Fruit fly (Drosophila melanogaster): Measurements from ENCODE around the gene CG2211.

CG2211 gene

DNA sequence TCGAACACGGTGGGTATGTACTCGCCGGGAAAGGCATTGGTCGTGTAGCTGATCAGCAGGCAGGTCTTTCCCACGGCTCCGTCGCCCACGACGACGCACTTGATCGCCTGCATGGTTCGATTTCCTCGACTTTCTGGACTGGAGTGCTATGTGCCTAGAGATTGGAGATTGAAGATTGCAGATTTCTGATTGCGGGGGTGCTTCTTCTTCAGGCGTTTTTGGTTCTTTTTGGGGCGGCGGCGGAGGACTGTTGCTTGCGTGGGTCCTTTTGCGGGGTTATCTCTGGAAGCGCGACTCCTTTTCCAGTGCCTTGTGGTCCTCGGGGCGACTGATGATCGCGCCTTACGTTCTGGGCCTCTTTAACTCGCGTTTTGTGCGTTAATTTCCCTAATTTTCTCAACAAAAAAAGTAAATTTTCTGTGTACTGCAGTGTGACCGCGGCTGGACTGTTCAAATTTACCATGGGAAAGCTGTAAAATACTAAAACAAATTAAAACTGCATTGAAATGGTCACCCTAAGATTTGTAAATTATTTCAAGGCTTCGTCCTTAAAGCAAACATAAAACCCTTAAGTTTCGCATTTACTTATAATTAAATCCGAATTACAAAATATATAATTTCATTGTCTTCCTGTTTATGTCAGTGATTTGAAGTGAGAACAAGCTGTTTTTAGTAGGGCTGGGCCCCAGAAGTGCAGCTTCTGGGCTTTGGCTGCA, 32.8 kb downstream of the CG2211 start, which contains the start of the genes Rac1 and Acat2 (continued):
- TF ChIP-seq Sox102F (GFP tag; optimal IDR thresholded peaks at IDR 0.05) (no peak), Nf-YC (tag; optimal IDR thresholded peaks at IDR 0.05) (peak; percentile 43), lilli (GFP tag; optimal IDR thresholded peaks at IDR 0.05) (peak; percentile 11), Sry-δ (GFP tag; optimal IDR thresholded peaks at IDR 0.05) (peak; percentile 41), NC2β (GFP tag; optimal IDR thresholded peaks at IDR 0.05) (peak; percentile 5), chif (GFP tag; optimal IDR thresholded peaks at IDR 0.05) (peak in 1 of 2 experiments; percentile 12), CG4617 (GFP tag; optimal IDR thresholded peaks at IDR 0.05; ENCODE audit: borderline replicate concordance) (peak; percentile 78), CG11093 (GFP tag; IDR thresholded peaks at IDR 0.05) (no peak), CG12299 (tag; optimal IDR thresholded peaks at IDR 0.05) (no peak), Dp (GFP tag; optimal IDR thresholded peaks at IDR 0.05) (peak; percentile 76), CG30020 (tag; optimal IDR thresholded peaks at IDR 0.05) (peak; percentile 79), crp (GFP tag; optimal IDR thresholded peaks at IDR 0.05) (peak in 1 of 2 experiments; percentile 23), HmgZ (tag; optimal IDR thresholded peaks at IDR 0.05) (peak; percentile 17), sug (tag; optimal IDR thresholded peaks at IDR 0.05) (peak; percentile 37), CG12659 (GFP tag; optimal IDR thresholded peaks at IDR 0.05) (peak; percentile 72), unpg (GFP tag; optimal IDR thresholded peaks at IDR 0.05) (no peak), CG1603 (tag; optimal IDR thresholded peaks at IDR 0.05) (peak; percentile 40), CG7928 (GFP tag; optimal IDR thresholded peaks at IDR 0.05) (peak; percentile 64), Med (GFP tag) (peak; percentile 62), Dip3 (GFP tag; optimal IDR thresholded peaks at IDR 0.05) (peak; percentile 11), trem (tag; optimal IDR thresholded peaks at IDR 0.05) (peak; percentile 71), nmo (GFP tag; optimal IDR thresholded peaks at IDR 0.05) (peak; percentile 74), YL-1 (GFP tag; optimal IDR thresholded peaks at IDR 0.05) (peak; percentile 90), CG33557 (GFP tag; optimal IDR thresholded peaks at IDR 0.05) (peak; percentile 25), CG15601 (tag; optimal IDR thresholded peaks at IDR 0.05) (peak; percentile 17), CG17361 (GFP tag; IDR thresholded peaks at IDR 0.05) (peak; percentile 57; the same call in 2 of the 3 replicates), Abd-B (GFP tag; optimal IDR thresholded peaks at IDR 0.05) (peak; percentile 56), CG17802 (tag; optimal IDR thresholded peaks at IDR 0.05) (peak; percentile 33), CG8924 (tag; optimal IDR thresholded peaks at IDR 0.05) (peak; percentile 31), CG10267 (tag; optimal IDR thresholded peaks at IDR 0.05) (peak; percentile 50), Myb (GFP tag; optimal IDR thresholded peaks at IDR 0.05) (peak; percentile 47), lola (GFP tag; optimal IDR thresholded peaks at IDR 0.05) (peak in 1 of 3 experiments; percentile 9), ssp (GFP tag; IDR thresholded peaks at IDR 0.05) (peak; percentile 93), Oaz (GFP tag; IDR thresholded peaks at IDR 0.05) (no peak)

- TF ChIP-seq Oli (tag; optimal IDR thresholded peaks at IDR 0.05) (peak; percentile 83), az2 (GFP tag; optimal IDR thresholded peaks at IDR 0.05) (peak; percentile 75), CG16813 (GFP tag; IDR thresholded peaks at IDR 0.05; ENCODE audit: partially characterized antibody) (no peak), CG3847 (GFP tag; IDR thresholded peaks at IDR 0.05) (peak; percentile 68), CG18011 (GFP tag; optimal IDR thresholded peaks at IDR 0.05) (peak; percentile 28), inv (GFP tag; IDR thresholded peaks at IDR 0.05; ENCODE audit: partially characterized antibody) (no peak), BEAF-32 (GFP tag; optimal IDR thresholded peaks at IDR 0.05) (no peak), CTCF (GFP tag; optimal IDR thresholded peaks at IDR 0.05) (peak; percentile 39), Taf1 (GFP tag; IDR thresholded peaks at IDR 0.05) (peak; percentile 39; the same call in 1 of the 2 replicates), Ptx1 (GFP tag; IDR thresholded peaks at IDR 0.05) (peak; percentile 80), CG32772 (GFP tag; IDR thresholded peaks at IDR 0.05) (peak; percentile 71), CG9609 (GFP tag; optimal IDR thresholded peaks at IDR 0.05) (peak; percentile 8), h (optimal IDR thresholded peaks at IDR 0.05) (no peak), CG43689 (GFP tag; IDR thresholded peaks at IDR 0.05) (peak; percentile 38; the same call in 1 of the 2 replicates), CG2120 (GFP tag; optimal IDR thresholded peaks at IDR 0.05) (peak; percentile 75), CG12299 (tag; optimal IDR thresholded peaks at IDR 0.05) (peak; percentile 67), ewg (GFP tag; optimal IDR thresholded peaks at IDR 0.05) (peak; percentile 65)
Measured at dm6 chr3L:1300076-1300635, 35.0 kb downstream of the CG2211 start.

Measured in whole organism, embryonic.